Fruit fly (Drosophila melanogaster) whole organism, pupa: ENCODE results near the gene CG11403.

Experiments used
- CG10348 ChIP-seq: fragments of 200-800 bp; sonication (Bioruptor generic); IDR thresholded peaks from 2 replicates; pipeline ENCODE4 v1.3.6; 2022; ENCODE audit warnings: missing biosample characterization, missing genetic modification characterization
- CG12605 ChIP-seq: fragments of 200-800 bp; sonication (Bioruptor generic); IDR thresholded peaks from 2 replicates; pipeline ENCODE4 v1.3.6; 2022; ENCODE audit warnings: missing biosample characterization, missing genetic modification characterization
- CG13204 ChIP-seq: fragments of 200-800 bp; sonication (Bioruptor generic); optimal IDR thresholded peaks from 2 replicates; lab custom pipeline; 2018; ENCODE audit warnings: missing biosample characterization, mild to moderate bottlenecking, missing genetic modification characterization, moderate library complexity
- CG14655 ChIP-seq: fragments of 200-800 bp; sonication (Bioruptor generic); optimal IDR thresholded peaks from 3 replicates; lab custom pipeline; 2017; ENCODE audit warnings: mild to moderate bottlenecking, missing biosample characterization, missing genetic modification reagents, missing genetic modification characterization
- CG15710 ChIP-seq: fragments of 200-800 bp; sonication (Bioruptor generic); optimal IDR thresholded peaks from 2 replicates; lab custom pipeline; 2018; ENCODE audit warnings: missing biosample characterization, mild to moderate bottlenecking, missing genetic modification characterization, moderate library complexity
- CG17806 ChIP-seq: fragments of 200-800 bp; sonication (Bioruptor generic); optimal IDR thresholded peaks from 2 replicates; lab custom pipeline; 2018; ENCODE audit warnings: missing biosample characterization, mild to moderate bottlenecking, missing genetic modification characterization, moderate library complexity
- CG32121 ChIP-seq: fragments of 200-800 bp; sonication (Bioruptor generic); IDR thresholded peaks from 2 replicates; pipeline ENCODE4 v1.3.6; 2022; ENCODE audit warnings: missing biosample characterization, missing genetic modification characterization
- CG34367 ChIP-seq: fragments of 200-800 bp; sonication (Bioruptor generic); optimal IDR thresholded peaks from 2 replicates; lab custom pipeline; 2018; ENCODE audit warnings: missing biosample characterization, mild to moderate bottlenecking, missing genetic modification characterization
- CG4496 ChIP-seq: fragments of 200-800 bp; sonication (Bioruptor generic); IDR thresholded peaks from 3 replicates; pipeline ENCODE4 v1.3.6; 2022; ENCODE audit warnings: missing biosample characterization, missing genetic modification characterization
- CG8159 ChIP-seq: fragments of 200-800 bp; sonication (Bioruptor generic); optimal IDR thresholded peaks from 3 replicates; lab custom pipeline; 2018; ENCODE audit warnings: missing biosample characterization, mild to moderate bottlenecking, missing genetic modification characterization, moderate library complexity
- CG8301 ChIP-seq: fragments of 200-800 bp; sonication (Bioruptor generic); optimal IDR thresholded peaks from 2 replicates; lab custom pipeline; 2018; ENCODE audit warnings: missing biosample characterization, mild to moderate bottlenecking, missing genetic modification characterization
- CG9948 ChIP-seq: fragments of 200-800 bp; sonication (Bioruptor generic); optimal IDR thresholded peaks from 2 replicates; lab custom pipeline; 2018; ENCODE audit warnings: missing biosample characterization, mild to moderate bottlenecking, missing genetic modification characterization, moderate library complexity
- D1 ChIP-seq: fragments of 200-800 bp; sonication (Bioruptor generic); optimal IDR thresholded peaks from 2 replicates; lab custom pipeline; 2018; ENCODE audit warnings: missing biosample characterization, mild to moderate bottlenecking, missing genetic modification characterization, moderate library complexity
- EcR ChIP-seq: fragments of 200-800 bp; sonication (Bioruptor generic); optimal IDR thresholded peaks from 3 replicates; lab custom pipeline; 2019; ENCODE audit warnings: missing biosample characterization, missing genetic modification characterization, mild to moderate bottlenecking, moderate library complexity, missing genetic modification reagents
- Ets98B ChIP-seq: fragments of 200-800 bp; sonication (Bioruptor generic); IDR thresholded peaks from 2 replicates; pipeline ENCODE4 v1.3.6; 2022; ENCODE audit warnings: missing biosample characterization, missing genetic modification characterization
- Pif1A ChIP-seq: fragments of 200-800 bp; sonication (Bioruptor generic); optimal IDR thresholded peaks from 3 replicates; lab custom pipeline; 2016; ENCODE audit warnings: missing biosample characterization, missing genetic modification characterization
- Pif1B ChIP-seq: fragments of 200-800 bp; sonication (Bioruptor generic); optimal IDR thresholded peaks from 3 replicates; lab custom pipeline; 2016; ENCODE audit warnings: missing biosample characterization, missing genetic modification characterization
- Snoo ChIP-seq: fragments of 200-800 bp; sonication (Bioruptor generic); optimal IDR thresholded peaks from 3 replicates; lab custom pipeline; 2017; ENCODE audit warnings: missing biosample characterization, mild to moderate bottlenecking, missing genetic modification characterization, inconsistent platforms
- fd96Ca ChIP-seq: fragments of 200-800 bp; sonication (Bioruptor generic); IDR thresholded peaks from 3 replicates; pipeline ENCODE4 v1.3.6; 2022; ENCODE audit warnings: missing biosample characterization, missing genetic modification characterization
- gl ChIP-seq: fragments of 200-800 bp; sonication (Bioruptor generic); optimal IDR thresholded peaks from 2 replicates; lab custom pipeline; 2018; ENCODE audit warnings: missing biosample characterization, mild to moderate bottlenecking, missing genetic modification characterization
- rn ChIP-seq: fragments of 200-800 bp; sonication (Bioruptor generic); IDR thresholded peaks from 2 replicates; pipeline ENCODE4 v1.3.6; 2022; ENCODE audit warnings: missing biosample characterization, missing genetic modification characterization

The CG11403 gene

dm6 chrX:1252961-1253360, 13.3 kb upstream of the CG11403 start:
- no peak for TF ChIP-seq Snoo
- TF ChIP-seq CG14655, result no peak
- TF ChIP-seq CG9948 (tag; lab: Kevin White, UChicago), result no peak
- TF ChIP-seq CG4496 (GFP tag; lab: Robert Waterston, UW), result no peak
- TF ChIP-seq CG12605 (GFP tag; lab: Robert Waterston, UW), result no peak
- no peak for TF ChIP-seq CG8301 (tag; lab: Kevin White, UChicago)
- TF ChIP-seq fd96Ca (GFP tag; lab: Robert Waterston, UW), result no peak
- no peak for TF ChIP-seq CG10348 (GFP tag; lab: Robert Waterston, UW)
- TF ChIP-seq CG34367 (tag; lab: Kevin White, UChicago), result no peak
- no peak for TF ChIP-seq Pif1B (GFP tag; lab: Kevin White, UChicago)
- TF ChIP-seq CG15710 (tag; lab: Kevin White, UChicago), result no peak
- no peak for TF ChIP-seq Ets98B (GFP tag; lab: Robert Waterston, UW)
- no peak for TF ChIP-seq CG32121
- TF ChIP-seq EcR, result no peak
- TF ChIP-seq Pif1A (GFP tag; lab: Kevin White, UChicago), result no peak
- no peak for TF ChIP-seq CG13204 (GFP tag; lab: Kevin White, UChicago)
- no peak for TF ChIP-seq CG8159 (tag; lab: Kevin White, UChicago)

dm6 chrX:1250104-1250503, 10.4 kb upstream of the CG11403 start:
- no peak for TF ChIP-seq CG9948 (tag; lab: Kevin White, UChicago)
- TF ChIP-seq Pif1A (GFP tag; lab: Kevin White, UChicago), result no peak
- TF ChIP-seq CG13204 (GFP tag; lab: Kevin White, UChicago), result no peak
- no peak for TF ChIP-seq CG8301 (tag; lab: Kevin White, UChicago)
- TF ChIP-seq CG14655, result no peak
- TF ChIP-seq Snoo, result no peak
- TF ChIP-seq CG12605 (GFP tag; lab: Robert Waterston, UW), result no peak
- no peak for TF ChIP-seq CG32121

dm6 chrX:1249612-1250011, 9.9 kb upstream of the CG11403 start:
- TF ChIP-seq CG14655, result no peak
- no peak for TF ChIP-seq CG9948 (tag; lab: Kevin White, UChicago)
- TF ChIP-seq CG8159 (tag; lab: Kevin White, UChicago), result no peak
- no peak for TF ChIP-seq CG15710 (tag; lab: Kevin White, UChicago)
- no peak for TF ChIP-seq Snoo
- TF ChIP-seq CG17806 (tag; lab: Kevin White, UChicago), result no peak
- TF ChIP-seq rn, result no peak
- TF ChIP-seq CG32121, result no peak
- TF ChIP-seq D1 (tag; lab: Kevin White, UChicago), result no peak
- no peak for TF ChIP-seq CG34367 (tag; lab: Kevin White, UChicago)
- no peak for TF ChIP-seq CG4496 (GFP tag; lab: Robert Waterston, UW)
- no peak for TF ChIP-seq CG13204 (GFP tag; lab: Kevin White, UChicago)
- no peak for TF ChIP-seq CG12605 (GFP tag; lab: Robert Waterston, UW)
- no peak for TF ChIP-seq Ets98B (GFP tag; lab: Robert Waterston, UW)
- no peak for TF ChIP-seq CG8301 (tag; lab: Kevin White, UChicago)

dm6 chrX:1248735-1249134, 9.1 kb upstream of the CG11403 start:
- TF ChIP-seq Pif1B (GFP tag; lab: Kevin White, UChicago) (peak; percentile 79), fd96Ca (GFP tag; lab: Robert Waterston, UW) (peak; percentile 67), EcR (peak; percentile 72), CG13204 (GFP tag; lab: Kevin White, UChicago) (peak; percentile 72), Pif1A (GFP tag; lab: Kevin White, UChicago) (peak; percentile 87), CG15710 (tag; lab: Kevin White, UChicago) (peak; percentile 83), CG8159 (tag; lab: Kevin White, UChicago) (peak; percentile 86), CG9948 (tag; lab: Kevin White, UChicago) (peak; percentile 72), D1 (tag; lab: Kevin White, UChicago) (peak; percentile 8), CG17806 (tag; lab: Kevin White, UChicago) (peak; percentile 75), Ets98B (GFP tag; lab: Robert Waterston, UW) (no peak), rn (no peak), CG14655 (peak; percentile 57), Snoo (peak; percentile 84), CG34367 (tag; lab: Kevin White, UChicago) (peak; percentile 79), CG4496 (GFP tag; lab: Robert Waterston, UW) (peak; percentile 61; the same call in 2 of the 3 replicates), gl (tag; lab: Kevin White, UChicago) (peak; percentile 75), CG12605 (GFP tag; lab: Robert Waterston, UW) (no peak), CG10348 (GFP tag; lab: Robert Waterston, UW) (no peak), CG32121 (no peak; the same call in 1 of the 2 replicates), CG8301 (tag; lab: Kevin White, UChicago) (peak; percentile 51)

dm6 chrX:1242049-1242448, 2.4 kb upstream of the CG11403 start:
- TF ChIP-seq CG8301 (tag; lab: Kevin White, UChicago) (no peak), CG15710 (tag; lab: Kevin White, UChicago) (no peak), fd96Ca (GFP tag; lab: Robert Waterston, UW) (no peak), CG32121 (no peak), CG17806 (tag; lab: Kevin White, UChicago) (no peak), CG12605 (GFP tag; lab: Robert Waterston, UW) (no peak), CG8159 (tag; lab: Kevin White, UChicago) (no peak), gl (tag; lab: Kevin White, UChicago) (no peak), CG14655 (no peak), rn (no peak), Snoo (no peak), CG9948 (tag; lab: Kevin White, UChicago) (no peak), CG10348 (GFP tag; lab: Robert Waterston, UW) (no peak), CG4496 (GFP tag; lab: Robert Waterston, UW) (no peak), Ets98B (GFP tag; lab: Robert Waterston, UW) (no peak), CG34367 (tag; lab: Kevin White, UChicago) (no peak), Pif1B (GFP tag; lab: Kevin White, UChicago) (no peak), D1 (tag; lab: Kevin White, UChicago) (no peak)
